Worm (Caenorhabditis elegans): Measurements from ENCODE around the gene T07A9.12.
A peak's percentile ranks its signal among the peaks of the same experiment; 100 is the strongest.

The T07A9.12 gene

DNA sequence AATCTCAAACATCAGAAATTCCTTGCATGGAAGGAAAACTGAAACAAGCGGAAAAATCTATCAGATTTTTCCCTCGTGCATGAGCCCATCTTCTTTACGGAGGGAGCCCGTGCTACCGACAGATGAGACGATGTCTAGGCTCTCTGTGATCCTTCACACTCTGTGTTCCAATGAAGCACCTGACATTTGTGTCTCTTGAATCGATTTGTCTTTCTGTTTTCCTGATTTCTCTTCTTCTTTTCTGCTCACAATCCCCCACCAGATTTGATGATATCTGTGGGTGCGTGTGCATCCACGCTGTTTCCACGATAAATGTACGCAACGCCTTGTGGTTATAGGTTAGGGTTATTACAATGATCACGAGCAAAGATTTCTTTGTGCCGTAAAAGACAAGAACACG lies 31.8 kb upstream of the T07A9.12 start:
- TF ChIP-seq F13C5.2 (tag; optimal IDR thresholded peaks at IDR 0.05) (no peak), B0310.2 (tag; optimal IDR thresholded peaks at IDR 0.05) (no peak), hmbx-1 (tag; optimal IDR thresholded peaks at IDR 0.05) (no peak), scrt-1 (GFP tag; IDR thresholded peaks at IDR 0.05) (no peak), ets-7 (tag; optimal IDR thresholded peaks at IDR 0.05) (no peak), flt-1 (GFP tag; IDR thresholded peaks at IDR 0.05) (no peak), tbx-37 (GFP tag; conservative IDR thresholded peaks at IDR 0.05) (no peak), hmg-4 (GFP tag; optimal IDR thresholded peaks at IDR 0.05) (no peak), hnd-1 (tag; optimal IDR thresholded peaks at IDR 0.05) (no peak), ama-1 (optimal IDR thresholded peaks at IDR 0.05) (no peak), aly-1 (tag; optimal IDR thresholded peaks at IDR 0.05) (no peak), sea-1 (GFP tag; conservative IDR thresholded peaks at IDR 0.05) (no peak), ceh-13 (GFP tag; optimal IDR thresholded peaks at IDR 0.05) (no peak), pes-1 (GFP tag; IDR thresholded peaks at IDR 0.05) (no peak), ceh-36 (tag; optimal IDR thresholded peaks at IDR 0.05) (no peak), tbx-11 (GFP tag; IDR thresholded peaks at IDR 0.05) (no peak), tra-4 (tag; optimal IDR thresholded peaks at IDR 0.05) (no peak)

DNA sequence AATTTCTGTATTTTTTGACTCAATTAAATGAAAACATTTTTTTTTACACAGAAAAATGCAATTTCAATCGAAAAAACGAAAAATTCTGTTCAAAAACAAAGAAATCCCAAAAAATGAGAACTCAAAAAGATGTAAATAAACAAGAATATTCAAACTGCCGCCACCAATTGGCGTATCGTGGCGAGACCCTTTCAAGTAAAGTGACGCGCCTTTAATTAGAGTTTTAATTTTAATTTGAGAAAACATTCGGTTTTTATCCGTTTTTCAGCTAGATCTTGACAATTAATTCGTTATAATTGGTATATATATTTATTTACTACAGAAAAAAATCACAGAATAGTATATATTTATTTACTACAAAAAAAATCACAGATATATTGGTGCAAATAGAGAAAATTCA lies 31.1 kb upstream of the T07A9.12 start:
- TF ChIP-seq F13C5.2 (tag; optimal IDR thresholded peaks at IDR 0.05), result no peak
- TF ChIP-seq ets-7 (tag; optimal IDR thresholded peaks at IDR 0.05), result no peak
- TF ChIP-seq hmbx-1 (tag; optimal IDR thresholded peaks at IDR 0.05), result no peak
- no peak for TF ChIP-seq ceh-36 (tag; optimal IDR thresholded peaks at IDR 0.05)
- no peak for TF ChIP-seq hnd-1 (tag; optimal IDR thresholded peaks at IDR 0.05)
- TF ChIP-seq scrt-1 (GFP tag; IDR thresholded peaks at IDR 0.05), result no peak
- TF ChIP-seq pes-1 (GFP tag; IDR thresholded peaks at IDR 0.05), result no peak
- no peak for TF ChIP-seq tra-4 (tag; optimal IDR thresholded peaks at IDR 0.05)
- TF ChIP-seq B0310.2 (tag; optimal IDR thresholded peaks at IDR 0.05), result no peak
- no peak for TF ChIP-seq ama-1 (optimal IDR thresholded peaks at IDR 0.05)
- TF ChIP-seq sea-1 (GFP tag; conservative IDR thresholded peaks at IDR 0.05), result no peak

DNA sequence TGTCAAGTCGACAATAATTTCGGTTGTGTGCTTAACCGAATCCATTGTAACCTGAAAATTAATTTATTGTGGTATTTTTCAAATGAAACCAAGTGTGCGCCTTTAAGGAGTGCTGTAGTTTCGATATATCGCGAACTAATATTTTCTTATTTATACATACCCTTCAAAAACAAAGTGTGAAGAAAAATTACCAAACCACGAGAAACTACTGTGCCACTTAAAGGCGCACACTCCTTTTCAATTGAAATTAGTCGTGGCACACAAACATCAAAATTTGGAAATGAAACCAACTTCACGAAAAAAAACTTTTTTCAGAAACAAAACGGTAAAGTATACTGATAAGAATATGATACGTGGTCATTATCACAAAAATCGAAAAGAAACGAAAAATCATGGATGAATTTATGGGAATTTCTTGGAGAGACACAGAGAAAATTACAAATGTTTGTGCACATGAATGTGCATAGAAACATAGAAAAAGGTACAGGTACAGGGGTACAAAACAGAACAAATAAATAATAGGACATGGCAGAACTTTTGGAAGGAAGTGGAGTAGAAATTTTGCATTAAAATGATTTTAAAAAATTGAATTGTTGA lies 27.4 kb upstream of the T07A9.12 start, which contains the start of gene spl-1:
Gene spl-1, minus strand, starts transcription at position 51 of the 597 bp plus-strand sequence.
- TF ChIP-seq sea-1 (GFP tag; conservative IDR thresholded peaks at IDR 0.05) (no peak), ets-7 (tag; optimal IDR thresholded peaks at IDR 0.05) (no peak), pes-1 (GFP tag; IDR thresholded peaks at IDR 0.05) (no peak), F13C5.2 (tag; optimal IDR thresholded peaks at IDR 0.05) (no peak), flt-1 (GFP tag; IDR thresholded peaks at IDR 0.05) (no peak), tbx-37 (GFP tag; conservative IDR thresholded peaks at IDR 0.05) (no peak), aly-1 (tag; optimal IDR thresholded peaks at IDR 0.05) (no peak)

DNA sequence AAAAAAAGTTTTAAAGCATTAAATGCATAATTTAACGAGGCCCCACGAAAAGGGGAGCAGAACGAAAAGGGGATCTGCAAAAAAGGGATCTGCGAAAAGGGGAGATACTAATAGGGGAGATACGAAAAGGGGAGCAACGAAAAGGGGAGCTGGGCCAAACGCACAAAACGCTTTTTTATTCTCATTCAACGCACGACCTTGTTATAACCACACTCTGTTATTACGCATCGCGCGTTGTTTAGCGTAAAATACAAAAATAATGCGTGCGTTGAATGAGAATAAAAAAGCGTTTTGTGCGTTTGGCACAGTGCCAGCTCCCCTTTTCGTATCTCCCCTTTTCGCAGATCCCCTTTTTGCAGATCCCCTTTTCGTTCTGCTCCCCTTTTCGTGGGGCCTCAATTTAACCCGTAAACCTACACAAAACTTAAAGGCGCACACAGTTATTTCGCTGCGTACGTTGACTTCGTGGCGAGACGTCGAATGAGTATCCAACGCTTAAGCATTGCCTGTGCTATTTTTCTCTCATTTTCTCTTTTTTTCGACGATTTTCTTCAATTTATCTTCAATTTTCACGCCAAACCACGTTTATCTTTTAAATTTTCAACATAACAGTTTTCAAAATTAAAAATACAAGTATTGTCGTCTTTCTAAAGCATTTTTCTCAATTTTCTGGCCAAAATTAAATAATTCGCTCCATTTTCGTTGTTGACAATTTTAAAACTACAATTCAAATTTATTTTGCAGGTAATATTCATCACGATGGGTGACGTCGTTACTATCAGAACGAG lies 25.3 kb upstream of the T07A9.12 start, which contains the start of gene rps-24:
Gene rps-24, plus strand, starts transcription at position 738 of the 788 bp plus-strand sequence.
- peak; percentile 51 for TF ChIP-seq F13C5.2 (tag; optimal IDR thresholded peaks at IDR 0.05)
- peak; percentile 69 for TF ChIP-seq tbx-37 (GFP tag; conservative IDR thresholded peaks at IDR 0.05)
- peak; percentile 53; the same call in 1 of the 2 replicates for TF ChIP-seq tbx-11 (GFP tag; IDR thresholded peaks at IDR 0.05)
- TF ChIP-seq pes-1 (GFP tag; IDR thresholded peaks at IDR 0.05), result peak; percentile 85
- TF ChIP-seq hmg-4 (GFP tag; optimal IDR thresholded peaks at IDR 0.05), result peak; percentile 50
- TF ChIP-seq flt-1 (GFP tag; IDR thresholded peaks at IDR 0.05), result peak; percentile 68; the same call in 1 of the 2 replicates
- peak; percentile 48 for TF ChIP-seq aly-1 (tag; optimal IDR thresholded peaks at IDR 0.05)
- TF ChIP-seq hnd-1 (tag; optimal IDR thresholded peaks at IDR 0.05), result peak; percentile 43
- TF ChIP-seq scrt-1 (GFP tag; IDR thresholded peaks at IDR 0.05), result peak; percentile 50; the same call in 1 of the 2 replicates
- peak; percentile 83 for TF ChIP-seq ets-7 (tag; optimal IDR thresholded peaks at IDR 0.05)
- TF ChIP-seq sea-1 (GFP tag; conservative IDR thresholded peaks at IDR 0.05), result peak; percentile 64

DNA sequence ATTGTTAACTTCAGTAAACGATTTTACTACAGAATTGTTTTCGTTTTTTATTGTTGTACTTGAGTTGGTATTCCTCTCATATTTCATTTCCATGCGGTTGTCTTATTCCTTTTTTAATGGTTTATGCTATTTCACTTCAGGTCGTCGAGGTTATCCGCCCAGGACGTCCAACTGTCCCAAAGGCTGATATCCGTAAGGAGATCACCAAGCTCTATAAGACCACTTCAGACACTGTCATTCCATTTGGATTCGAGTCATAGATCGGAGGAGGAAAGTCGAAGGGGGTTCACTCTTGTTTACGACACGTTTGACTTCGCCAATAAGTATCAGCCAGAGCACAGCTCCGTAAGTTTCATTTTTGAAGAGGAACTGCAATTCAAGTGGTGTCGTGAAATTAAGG lies 24.1 kb upstream of the T07A9.12 start, which contains the start of gene T07A9.14:
Gene T07A9.14, plus strand, starts transcription at position 124 of the 400 bp plus-strand sequence.
- TF ChIP-seq scrt-1 (GFP tag; IDR thresholded peaks at IDR 0.05), result no peak

DNA sequence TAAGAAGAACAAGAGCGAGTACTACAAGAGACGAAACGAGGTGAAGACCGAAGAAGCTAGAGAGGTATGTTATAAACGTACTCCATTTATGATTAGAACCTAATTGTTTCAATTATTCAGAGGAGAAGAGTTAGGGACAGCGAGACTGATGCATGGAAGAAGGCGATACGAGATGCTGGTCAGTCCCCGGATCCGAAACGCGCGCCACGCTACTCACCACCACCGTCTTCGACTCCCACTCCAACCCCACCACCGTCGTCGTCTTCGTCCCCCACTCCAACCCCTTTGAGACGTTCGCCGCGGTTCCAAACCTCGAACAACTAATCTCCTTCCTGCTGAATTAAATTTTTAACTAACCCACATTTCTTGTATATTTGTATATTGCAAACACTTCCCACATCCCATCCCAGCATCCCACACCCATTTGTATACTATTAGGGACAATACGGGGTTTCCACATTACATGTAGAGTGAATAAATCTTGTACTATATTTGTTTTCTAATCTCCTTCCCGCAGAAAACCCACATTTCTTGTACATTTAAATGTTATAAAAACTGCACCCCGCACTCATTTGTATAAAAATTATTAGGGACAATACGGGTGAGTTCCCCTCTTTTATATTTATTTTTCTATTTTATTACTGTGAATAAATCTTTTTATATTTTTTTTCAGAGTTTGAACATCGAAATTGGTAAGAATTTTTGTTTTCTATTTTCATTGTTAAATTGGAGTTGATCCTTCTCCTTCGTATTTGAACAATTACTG lies 23.2 kb upstream of the T07A9.12 start:
- TF ChIP-seq ama-1 (optimal IDR thresholded peaks at IDR 0.05) (no peak), tbx-37 (GFP tag; conservative IDR thresholded peaks at IDR 0.05) (no peak)

DNA sequence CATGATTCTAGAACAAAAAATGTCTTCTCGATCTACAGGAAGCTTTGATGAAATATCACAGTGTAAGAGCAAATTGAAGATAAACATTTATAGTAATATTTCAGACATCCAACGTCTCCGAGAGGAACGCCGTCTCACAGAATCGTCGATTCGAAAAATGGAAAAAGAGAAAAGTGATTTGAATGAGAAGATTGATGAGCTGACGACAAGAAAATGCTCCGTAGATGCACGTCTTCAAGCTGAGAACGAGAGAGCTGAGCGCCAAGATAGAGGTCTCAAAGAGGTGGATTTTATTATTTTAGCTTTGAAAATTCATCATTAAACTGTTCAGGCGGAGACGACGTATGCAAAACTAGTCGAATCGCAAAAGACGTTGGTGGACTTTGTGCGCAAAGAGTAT lies 22.6 kb upstream of the T07A9.12 start, which contains the start of gene ssna-1:
Gene ssna-1, plus strand, starts transcription at position 12 of the 400 bp plus-strand sequence.
- TF ChIP-seq ama-1 (optimal IDR thresholded peaks at IDR 0.05), result peak; percentile 75
- no peak for TF ChIP-seq pes-1 (GFP tag; IDR thresholded peaks at IDR 0.05)
- no peak for TF ChIP-seq tbx-37 (GFP tag; conservative IDR thresholded peaks at IDR 0.05)

DNA sequence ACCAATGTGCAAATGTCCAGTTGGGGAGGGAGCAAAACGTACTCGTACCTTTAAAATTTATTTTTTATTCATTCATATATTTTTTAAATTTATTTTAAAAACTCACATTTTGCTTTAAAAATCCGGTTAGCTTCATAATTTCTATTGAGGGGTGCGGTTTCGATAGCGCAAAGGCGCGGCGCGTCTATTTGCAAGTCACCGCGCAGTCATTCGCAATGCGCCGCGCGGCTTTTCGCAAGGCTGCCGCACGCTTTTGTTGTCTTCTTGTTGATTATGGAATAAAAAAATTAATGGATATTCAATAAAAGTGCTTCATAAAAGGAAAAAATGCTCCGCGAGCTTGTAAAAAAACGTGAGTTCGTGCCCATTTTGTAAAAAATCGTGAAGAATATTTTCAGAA lies 20.4 kb upstream of the T07A9.12 start, which contains the start of the genes ears-2 and uncp-18:
Gene ears-2, minus strand, starts transcription at position 190 of the 400 bp plus-strand sequence.
Gene uncp-18, plus strand, starts transcription at position 282 of the 400 bp plus-strand sequence.
- peak; percentile 97 for TF ChIP-seq tbx-37 (GFP tag; conservative IDR thresholded peaks at IDR 0.05)
- peak; percentile 85 for TF ChIP-seq ets-7 (tag; optimal IDR thresholded peaks at IDR 0.05)
- peak; percentile 99 for TF ChIP-seq F13C5.2 (tag; optimal IDR thresholded peaks at IDR 0.05)
- TF ChIP-seq B0310.2 (tag; optimal IDR thresholded peaks at IDR 0.05), result peak; percentile 92
- TF ChIP-seq hnd-1 (tag; optimal IDR thresholded peaks at IDR 0.05), result peak; percentile 95
- TF ChIP-seq scrt-1 (GFP tag; IDR thresholded peaks at IDR 0.05), result peak; percentile 94
- TF ChIP-seq hmbx-1 (tag; optimal IDR thresholded peaks at IDR 0.05), result peak; percentile 91
- peak; percentile 97 for TF ChIP-seq pes-1 (GFP tag; IDR thresholded peaks at IDR 0.05)
- peak; percentile 95 for TF ChIP-seq ceh-36 (tag; optimal IDR thresholded peaks at IDR 0.05)
- peak; percentile 99 for TF ChIP-seq sea-1 (GFP tag; conservative IDR thresholded peaks at IDR 0.05)
- TF ChIP-seq ceh-13 (GFP tag; optimal IDR thresholded peaks at IDR 0.05), result peak; percentile 97
- TF ChIP-seq flt-1 (GFP tag; IDR thresholded peaks at IDR 0.05), result peak; percentile 88
- TF ChIP-seq hmg-4 (GFP tag; optimal IDR thresholded peaks at IDR 0.05), result peak; percentile 99
- peak; percentile 92 for TF ChIP-seq tra-4 (tag; optimal IDR thresholded peaks at IDR 0.05)
- TF ChIP-seq aly-1 (tag; optimal IDR thresholded peaks at IDR 0.05), result peak; percentile 88
- no peak for TF ChIP-seq ama-1 (optimal IDR thresholded peaks at IDR 0.05)
- TF ChIP-seq tbx-11 (GFP tag; IDR thresholded peaks at IDR 0.05), result peak; percentile 95

Data from whole organism, early embryonic.